Fruit fly (Drosophila melanogaster): Measurements from ENCODE around the gene CG43082.

CG43082 gene

dm6 chr3L:15619626-15620247, 41.9 kb upstream of the CG43082 start, which contains the start of gene Phs (continued):
- TF ChIP-seq woc (GFP tag; optimal IDR thresholded peaks at IDR 0.05) (peak; percentile 60), CG9705 (GFP tag; optimal IDR thresholded peaks at IDR 0.05) (peak; percentile 78), dl (GFP tag; optimal IDR thresholded peaks at IDR 0.05; ENCODE audit: insufficient read depth in 1 of 2, partially characterized antibody in 2 of 2) (peak; percentile 21 to 62), psq (GFP tag; optimal IDR thresholded peaks at IDR 0.05) (peak; percentile 87), CG32264 (GFP tag; optimal IDR thresholded peaks at IDR 0.05) (peak; percentile 89), HLH106 (tag; optimal IDR thresholded peaks at IDR 0.05) (peak; percentile 73), Rel (GFP tag; optimal IDR thresholded peaks at IDR 0.05) (no peak), Rel (tag; optimal IDR thresholded peaks at IDR 0.05) (peak; percentile 82), dsf (GFP tag; optimal IDR thresholded peaks at IDR 0.05; ENCODE audit: borderline replicate concordance) (peak; percentile 85), dmrt93B (GFP tag; optimal IDR thresholded peaks at IDR 0.05) (peak; percentile 78), tai (GFP tag; optimal IDR thresholded peaks at IDR 0.05) (peak; percentile 95)

dm6 chr3L:15624097-15624496, 37.6 kb upstream of the CG43082 start:
- no peak for TF ChIP-seq pan (optimal IDR thresholded peaks at IDR 0.05)
- no peak for TF ChIP-seq dsf (GFP tag; optimal IDR thresholded peaks at IDR 0.05; ENCODE audit: borderline replicate concordance)
- TF ChIP-seq Mio (GFP tag; optimal IDR thresholded peaks at IDR 0.05): no peak
- no peak for TF ChIP-seq foxo (GFP tag; optimal IDR thresholded peaks at IDR 0.05)
- TF ChIP-seq Sp1 (GFP tag; optimal IDR thresholded peaks at IDR 0.05): no peak
- no peak for TF ChIP-seq Hr78 (GFP tag; optimal IDR thresholded peaks at IDR 0.05)
- TF ChIP-seq br (GFP tag; optimal IDR thresholded peaks at IDR 0.05): no peak
- TF ChIP-seq sage (GFP tag; optimal IDR thresholded peaks at IDR 0.05): no peak
- no peak for TF ChIP-seq fru (GFP tag; optimal IDR thresholded peaks at IDR 0.05)
- TF ChIP-seq dl (GFP tag; optimal IDR thresholded peaks at IDR 0.05; ENCODE audit: insufficient read depth in 1 of 2, partially characterized antibody in 2 of 2): no peak
- no peak for TF ChIP-seq rgr (GFP tag; optimal IDR thresholded peaks at IDR 0.05)
- TF ChIP-seq Hr83 (GFP tag; optimal IDR thresholded peaks at IDR 0.05; ENCODE audit: poor library complexity, severe bottlenecking): no peak
- TF ChIP-seq GATAd (GFP tag; optimal IDR thresholded peaks at IDR 0.05): no peak
- no peak for TF ChIP-seq sv (GFP tag; optimal IDR thresholded peaks at IDR 0.05)
- TF ChIP-seq Jra (GFP tag; optimal IDR thresholded peaks at IDR 0.05): no peak

- TF ChIP-seq Hr78 (GFP tag; optimal IDR thresholded peaks at IDR 0.05) (no peak), h (GFP tag; optimal IDR thresholded peaks at IDR 0.05) (no peak), foxo (GFP tag; optimal IDR thresholded peaks at IDR 0.05) (no peak), CG9705 (GFP tag; optimal IDR thresholded peaks at IDR 0.05) (no peak), CG32264 (GFP tag; optimal IDR thresholded peaks at IDR 0.05) (no peak), CrebA (GFP tag; optimal IDR thresholded peaks at IDR 0.05; ENCODE audit: borderline replicate concordance) (no peak), Rel (GFP tag; optimal IDR thresholded peaks at IDR 0.05) (peak; percentile 9), Rel (tag; optimal IDR thresholded peaks at IDR 0.05) (no peak), fru (GFP tag; optimal IDR thresholded peaks at IDR 0.05) (no peak), Abd-B (GFP tag; optimal IDR thresholded peaks at IDR 0.05) (no peak), dmrt93B (GFP tag; optimal IDR thresholded peaks at IDR 0.05) (no peak), Dfd (GFP tag; optimal IDR thresholded peaks at IDR 0.05) (no peak), Dif (GFP tag; optimal IDR thresholded peaks at IDR 0.05; ENCODE audit: partially characterized antibody) (peak; percentile 8), jim (GFP tag; optimal IDR thresholded peaks at IDR 0.05) (peak; percentile 32), Hr83 (GFP tag; optimal IDR thresholded peaks at IDR 0.05; ENCODE audit: poor library complexity, severe bottlenecking) (peak; percentile 11), woc (GFP tag; optimal IDR thresholded peaks at IDR 0.05) (no peak)
Measured at dm6 chr3L:15624944-15625610, 36.6 kb upstream of the CG43082 start.

dm6 chr3L:15625676-15626414, 35.8 kb upstream of the CG43082 start:
- peak; percentile 97 for TF ChIP-seq Sp1 (GFP tag; optimal IDR thresholded peaks at IDR 0.05)
- peak; percentile 94 for TF ChIP-seq rgr (GFP tag; optimal IDR thresholded peaks at IDR 0.05)
- TF ChIP-seq br (GFP tag; optimal IDR thresholded peaks at IDR 0.05): peak; percentile 61
- peak; percentile 85 for TF ChIP-seq CG9705 (GFP tag; optimal IDR thresholded peaks at IDR 0.05)
- TF ChIP-seq sage (GFP tag; optimal IDR thresholded peaks at IDR 0.05): peak; percentile 79
- TF ChIP-seq OdsH (GFP tag; optimal IDR thresholded peaks at IDR 0.05): peak; percentile 96
- peak; percentile 77 for TF ChIP-seq brk (GFP tag; optimal IDR thresholded peaks at IDR 0.05)
- peak; percentile 51 for TF ChIP-seq Dfd (GFP tag; optimal IDR thresholded peaks at IDR 0.05)
- TF ChIP-seq dl (GFP tag; optimal IDR thresholded peaks at IDR 0.05; ENCODE audit: insufficient read depth in 1 of 2, partially characterized antibody in 2 of 2): peak; percentile 8 to 42
- peak; percentile 98 for TF ChIP-seq HLH106 (tag; optimal IDR thresholded peaks at IDR 0.05)
- TF ChIP-seq Dif (GFP tag; optimal IDR thresholded peaks at IDR 0.05; ENCODE audit: partially characterized antibody): peak; percentile 28
- peak; percentile 84 for TF ChIP-seq ey (GFP tag; optimal IDR thresholded peaks at IDR 0.05)
- TF ChIP-seq lola (GFP tag; optimal IDR thresholded peaks at IDR 0.05): no peak
- TF ChIP-seq Mio (GFP tag; optimal IDR thresholded peaks at IDR 0.05): no peak
- TF ChIP-seq CG32264 (GFP tag; optimal IDR thresholded peaks at IDR 0.05): peak; percentile 9
- TF ChIP-seq woc (GFP tag; optimal IDR thresholded peaks at IDR 0.05): peak; percentile 78
- no peak for TF ChIP-seq Abd-B (GFP tag; optimal IDR thresholded peaks at IDR 0.05)
- peak; percentile 43 for TF ChIP-seq tai (GFP tag; optimal IDR thresholded peaks at IDR 0.05)
- TF ChIP-seq GATAd (GFP tag; optimal IDR thresholded peaks at IDR 0.05): no peak
- peak; percentile 97 for TF ChIP-seq psq (GFP tag; optimal IDR thresholded peaks at IDR 0.05)
- TF ChIP-seq fru (GFP tag; optimal IDR thresholded peaks at IDR 0.05): peak; percentile 92
- peak; percentile 22 for TF ChIP-seq CrebA (GFP tag; optimal IDR thresholded peaks at IDR 0.05; ENCODE audit: borderline replicate concordance)
- TF ChIP-seq Hr83 (GFP tag; optimal IDR thresholded peaks at IDR 0.05; ENCODE audit: poor library complexity, severe bottlenecking): peak; percentile 86
- TF ChIP-seq Hnf4 (GFP tag; optimal IDR thresholded peaks at IDR 0.05): peak; percentile 78
- peak; percentile 95 for TF ChIP-seq dmrt93B (GFP tag; optimal IDR thresholded peaks at IDR 0.05)
- no peak for TF ChIP-seq Myc (optimal IDR thresholded peaks at IDR 0.05)
- peak; percentile 94 for TF ChIP-seq h (GFP tag; optimal IDR thresholded peaks at IDR 0.05)
- TF ChIP-seq Hr78 (GFP tag; optimal IDR thresholded peaks at IDR 0.05): no peak

Measured in whole organism, wandering third instar larva.